Fruit fly (Drosophila melanogaster): Measurements from ENCODE around the gene CG6026.
A peak's percentile ranks its signal among the peaks of the same experiment; 100 is the strongest.

Gene CG6026

dm6 chr3R:18983614-18984185 is 49.6 kb upstream of the CG6026 start, which contains the start of the genes snRNP-U1-C and gukh (continued):
- TF ChIP-seq HmgZ (tag; optimal IDR thresholded peaks at IDR 0.05): peak; percentile 88
- TF ChIP-seq Sox102F (GFP tag; optimal IDR thresholded peaks at IDR 0.05): peak; percentile 84
- peak; percentile 2 for TF ChIP-seq tx (GFP tag; optimal IDR thresholded peaks at IDR 0.05)
- TF ChIP-seq CG10959 (GFP tag; IDR thresholded peaks at IDR 0.05): peak; percentile 56; the same call in 1 of the 2 replicates
- peak; percentile 58 for TF ChIP-seq sens (GFP tag)
- peak; percentile 87 for TF ChIP-seq Ada2b (GFP tag; IDR thresholded peaks at IDR 0.05)
- peak; percentile 82 for TF ChIP-seq CoRest (tag; optimal IDR thresholded peaks at IDR 0.05)
- TF ChIP-seq kni (GFP tag; optimal IDR thresholded peaks at IDR 0.05): peak; percentile 5
- TF ChIP-seq hb (GFP tag; IDR thresholded peaks at IDR 0.05; ENCODE audit: partially characterized antibody): peak; percentile 33; the same call in 1 of the 3 replicates
- peak; percentile 66 for TF ChIP-seq twi (tag; optimal IDR thresholded peaks at IDR 0.05)
- TF ChIP-seq CG12744 (GFP tag; optimal IDR thresholded peaks at IDR 0.05): no peak
- no peak for TF ChIP-seq btn (GFP tag; optimal IDR thresholded peaks at IDR 0.05)
- no peak for TF ChIP-seq Ets65A (GFP tag)
- peak; percentile 64 for TF ChIP-seq CG17568 (GFP tag; optimal IDR thresholded peaks at IDR 0.05)

dm6 chr3R:18985114-18985785 is 48.1 kb upstream of the CG6026 start:
- peak; percentile 27 for TF ChIP-seq CG17359 (tag; optimal IDR thresholded peaks at IDR 0.05)
- TF ChIP-seq CG10274 (GFP tag; optimal IDR thresholded peaks at IDR 0.05): no peak
- TF ChIP-seq NC2α (GFP tag; optimal IDR thresholded peaks at IDR 0.05): no peak
- TF ChIP-seq jumu (GFP tag; optimal IDR thresholded peaks at IDR 0.05): no peak
- no peak for TF ChIP-seq nmo (GFP tag; optimal IDR thresholded peaks at IDR 0.05)
- TF ChIP-seq Sox102F (GFP tag; optimal IDR thresholded peaks at IDR 0.05): peak; percentile 26
- no peak for TF ChIP-seq CG15696 (tag; optimal IDR thresholded peaks at IDR 0.05)
- no peak for TF ChIP-seq CG4360 (GFP tag; IDR thresholded peaks at IDR 0.05)
- peak; percentile 88 for TF ChIP-seq cwo (GFP tag; optimal IDR thresholded peaks at IDR 0.05)
- no peak for TF ChIP-seq en (GFP tag; optimal IDR thresholded peaks at IDR 0.05)
- no peak for TF ChIP-seq CG2129 (GFP tag; IDR thresholded peaks at IDR 0.05; ENCODE audit: partially characterized antibody)
- peak; percentile 53 for TF ChIP-seq CG10147 (GFP tag; optimal IDR thresholded peaks at IDR 0.05)
- peak; percentile 40 for TF ChIP-seq Sox100B (GFP tag; optimal IDR thresholded peaks at IDR 0.05)
- TF ChIP-seq CG43689 (GFP tag; IDR thresholded peaks at IDR 0.05): no peak
- TF ChIP-seq jing (GFP tag; optimal IDR thresholded peaks at IDR 0.05): no peak
- TF ChIP-seq CG18011 (GFP tag; optimal IDR thresholded peaks at IDR 0.05): no peak
- TF ChIP-seq lilli (GFP tag; optimal IDR thresholded peaks at IDR 0.05): peak; percentile 46
- peak; percentile 63 for TF ChIP-seq Fer1 (GFP tag; optimal IDR thresholded peaks at IDR 0.05)
- TF ChIP-seq stc (GFP tag; IDR thresholded peaks at IDR 0.05): no peak
- no peak for TF ChIP-seq E2f1 (GFP tag; IDR thresholded peaks at IDR 0.05)
- TF ChIP-seq CG5953 (GFP tag; IDR thresholded peaks at IDR 0.05): no peak
- TF ChIP-seq sr (GFP tag; IDR thresholded peaks at IDR 0.05): no peak
- TF ChIP-seq HmgZ (tag; optimal IDR thresholded peaks at IDR 0.05): no peak
- no peak for TF ChIP-seq crc (GFP tag; optimal IDR thresholded peaks at IDR 0.05)
- TF ChIP-seq Sry-δ (GFP tag; optimal IDR thresholded peaks at IDR 0.05): no peak
- TF ChIP-seq ind (GFP tag; optimal IDR thresholded peaks at IDR 0.05): peak; percentile 38
- TF ChIP-seq dimm (GFP tag; IDR thresholded peaks at IDR 0.05): no peak
- no peak for TF ChIP-seq hb (GFP tag; IDR thresholded peaks at IDR 0.05; ENCODE audit: partially characterized antibody)
- no peak for TF ChIP-seq CG11560 (tag; IDR thresholded peaks at IDR 0.05)
- TF ChIP-seq CG10654 (GFP tag; optimal IDR thresholded peaks at IDR 0.05): no peak
- TF ChIP-seq sim (GFP tag; IDR thresholded peaks at IDR 0.05): no peak
- no peak for TF ChIP-seq Neu2 (GFP tag; optimal IDR thresholded peaks at IDR 0.05; ENCODE audit: borderline replicate concordance)
- TF ChIP-seq CG3407 (GFP tag; optimal IDR thresholded peaks at IDR 0.05): no peak
- TF ChIP-seq CG10209 (GFP tag; optimal IDR thresholded peaks at IDR 0.05): peak; percentile 36
- no peak for TF ChIP-seq Bdp1 (GFP tag; optimal IDR thresholded peaks at IDR 0.05)
- TF ChIP-seq YL-1 (GFP tag; optimal IDR thresholded peaks at IDR 0.05): no peak
- no peak for TF ChIP-seq ash1 (GFP tag; optimal IDR thresholded peaks at IDR 0.05)
- TF ChIP-seq fru (optimal IDR thresholded peaks at IDR 0.05): no peak
